Fruit fly (Drosophila melanogaster) whole organism, embryonic: ENCODE measurements around the gene Cow.

Source experiments
- B-H1 ChIP-seq: fragments of 200-800 bp; sonication (Bioruptor generic); IDR thresholded peaks from 3 replicates; pipeline ENCODE4 v1.3.6; 2022; ENCODE audit warnings: missing biosample characterization, missing genetic modification characterization
- CG10209 ChIP-seq: fragments of 200-800 bp; sonication (Bioruptor generic); optimal IDR thresholded peaks from 3 replicates; lab custom pipeline; 2017; ENCODE audit warnings: missing biosample characterization, mild to moderate bottlenecking, missing genetic modification characterization, missing genetic modification reagents
- CG13894 ChIP-seq: fragments of 200-800 bp; sonication (Bioruptor generic); optimal IDR thresholded peaks from 3 replicates; lab custom pipeline; 2018; ENCODE audit warnings: missing biosample characterization, mild to moderate bottlenecking, missing genetic modification characterization, moderate library complexity
- CG15479 ChIP-seq: fragments of 200-800 bp; sonication (Bioruptor generic); optimal IDR thresholded peaks from 3 replicates; lab custom pipeline; 2019; ENCODE audit warnings: missing biosample characterization, mild to moderate bottlenecking, missing genetic modification characterization, moderate library complexity
- CG17186 ChIP-seq: fragments of 200-800 bp; sonication (Bioruptor generic); optimal IDR thresholded peaks from 3 replicates; lab custom pipeline; 2017; ENCODE audit warnings: missing biosample characterization, missing genetic modification reagents, missing genetic modification characterization
- CG17912 ChIP-seq: fragments of 200-800 bp; sonication (Bioruptor generic); optimal IDR thresholded peaks from 2 replicates; lab custom pipeline; 2018; ENCODE audit warnings: missing biosample characterization, mild to moderate bottlenecking, missing genetic modification characterization
- CG18599 ChIP-seq: fragments of 200-800 bp; sonication (Bioruptor generic); optimal IDR thresholded peaks from 3 replicates; lab custom pipeline; 2017; ENCODE audit warnings: missing biosample characterization, missing genetic modification characterization, mild to moderate bottlenecking, moderate library complexity, missing genetic modification reagents
- CG2116 ChIP-seq: fragments of 200-800 bp; sonication (Bioruptor generic); optimal IDR thresholded peaks from 3 replicates; lab custom pipeline; 2018; ENCODE audit warnings: missing biosample characterization, mild to moderate bottlenecking, missing genetic modification characterization
- CG30431 ChIP-seq: fragments of 200-800 bp; sonication (Bioruptor generic); optimal IDR thresholded peaks from 2 replicates; lab custom pipeline; 2017; ENCODE audit warnings: missing biosample characterization, missing genetic modification characterization
- CG3065 ChIP-seq: fragments of 200-800 bp; sonication (Bioruptor generic); optimal IDR thresholded peaks from 2 replicates; lab custom pipeline; 2016; ENCODE audit warnings: missing biosample characterization, missing genetic modification characterization
- CG32532 ChIP-seq: fragments of 200-800 bp; sonication (Bioruptor generic); IDR thresholded peaks from 2 replicates; pipeline ENCODE4 v1.3.6; 2022; ENCODE audit warnings: missing biosample characterization, missing genetic modification characterization
- CG3407 ChIP-seq: fragments of 200-800 bp; sonication (Bioruptor generic); optimal IDR thresholded peaks from 2 replicates; lab custom pipeline; 2018; ENCODE audit warnings: missing biosample characterization, mild to moderate bottlenecking, missing genetic modification characterization
- CG4328 ChIP-seq: fragments of 200-800 bp; sonication (Bioruptor generic); optimal IDR thresholded peaks from 3 replicates; lab custom pipeline; 2017; ENCODE audit warnings: missing biosample characterization, missing genetic modification reagents, missing genetic modification characterization
- CG7839 ChIP-seq: fragments of 200-800 bp; sonication (Bioruptor generic); optimal IDR thresholded peaks from 3 replicates; lab custom pipeline; 2018; ENCODE audit warnings: missing biosample characterization, mild to moderate bottlenecking, missing genetic modification characterization, moderate library complexity
- Chrac-16 ChIP-seq: fragments of 200-800 bp; sonication (Bioruptor generic); optimal IDR thresholded peaks from 3 replicates; lab custom pipeline; 2016; ENCODE audit warnings: missing biosample characterization, missing genetic modification characterization
- Dad ChIP-seq: fragments of 200-800 bp; sonication (Bioruptor generic); optimal IDR thresholded peaks from 3 replicates; lab custom pipeline; 2016; ENCODE audit warnings: missing biosample characterization, missing genetic modification characterization
- Dbx ChIP-seq: fragments of 200-800 bp; sonication (Bioruptor generic); IDR thresholded peaks from 3 replicates; pipeline ENCODE4 v1.3.6; 2022; ENCODE audit warnings: missing biosample characterization, missing genetic modification characterization
- Eip74EF ChIP-seq, 2 experiments: fragments of 200-800 bp in 1 of 2; fragments of >200 bp in 1 of 2; sonication (Bioruptor generic) in 1 of 2; optimal IDR thresholded peaks; 2 replicates each; lab custom pipeline; 2017 to 2019; ENCODE audit warnings: missing biosample characterization in 2 of 2, missing genetic modification characterization in 2 of 2, mild to moderate bottlenecking in 1 of 2, moderate library complexity in 1 of 2
- Ets97D ChIP-seq: fragments of 200-800 bp; sonication (Bioruptor generic); optimal IDR thresholded peaks from 3 replicates; lab custom pipeline; 2016; ENCODE audit warnings: missing biosample characterization, missing genetic modification characterization
- HLH4C ChIP-seq: fragments of 200-800 bp; sonication (Bioruptor generic); IDR thresholded peaks from 3 replicates; pipeline ENCODE4 v1.3.6; 2022; ENCODE audit warnings: missing biosample characterization, missing genetic modification characterization; ENCODE audit not compliant: partially characterized antibody
- Hand ChIP-seq: fragments of 200-800 bp; sonication (Bioruptor generic); optimal IDR thresholded peaks from 2 replicates; lab custom pipeline; 2017; ENCODE audit warnings: mild to moderate bottlenecking, missing biosample characterization, missing genetic modification reagents, missing genetic modification characterization
- Hmr ChIP-seq: fragments of 200-800 bp; sonication (Bioruptor generic); optimal IDR thresholded peaks from 3 replicates; lab custom pipeline; 2017; ENCODE audit warnings: mild to moderate bottlenecking, missing biosample characterization, missing genetic modification reagents, missing genetic modification characterization
- Med ChIP-seq: fragments of 200-800 bp; sonication (Bioruptor generic); peaks from one replicate; lab custom pipeline; 2016; ENCODE audit warnings: missing biosample characterization, missing genetic modification characterization, mild to moderate bottlenecking, inconsistent platforms, moderate library complexity
- NFAT ChIP-seq: fragments of 200-800 bp; sonication (Bioruptor generic); IDR thresholded peaks from 2 replicates; pipeline ENCODE4 v1.3.6; 2022; ENCODE audit warnings: missing biosample characterization, missing genetic modification characterization
- NK7.1 ChIP-seq: fragments of 200-800 bp; sonication (Bioruptor generic); optimal IDR thresholded peaks from 3 replicates; lab custom pipeline; 2016; ENCODE audit warnings: missing biosample characterization, missing genetic modification characterization
- Ssrp ChIP-seq: fragments of 200-800 bp; sonication (Bioruptor generic); optimal IDR thresholded peaks from 2 replicates; lab custom pipeline; 2018; ENCODE audit warnings: missing biosample characterization, mild to moderate bottlenecking, missing genetic modification characterization, moderate library complexity
- Tbp ChIP-seq: fragments of >200 bp; optimal IDR thresholded peaks from 2 replicates; lab custom pipeline; 2018; ENCODE audit warnings: missing biosample characterization, missing genetic modification characterization
- Vsx1 ChIP-seq: fragments of 200-800 bp; sonication (Bioruptor generic); optimal IDR thresholded peaks from 2 replicates; lab custom pipeline; 2017; ENCODE audit warnings: missing biosample characterization, mild to moderate bottlenecking, missing genetic modification characterization, missing genetic modification reagents
- YL-1 ChIP-seq: fragments of 200-800 bp; sonication (Bioruptor generic); optimal IDR thresholded peaks from 3 replicates; lab custom pipeline; 2017; ENCODE audit warnings: missing biosample characterization, mild to moderate bottlenecking, missing genetic modification characterization
- al ChIP-seq: fragments of 200-800 bp; sonication (Bioruptor generic); IDR thresholded peaks from 2 replicates; pipeline ENCODE4 v1.3.6; 2022; ENCODE audit warnings: missing biosample characterization, missing genetic modification characterization
- bbx ChIP-seq: fragments of 200-800 bp; sonication (Bioruptor generic); IDR thresholded peaks from 2 replicates; pipeline ENCODE4 v1.3.6; 2022; ENCODE audit warnings: missing biosample characterization, missing genetic modification characterization; ENCODE audit not compliant: partially characterized antibody
- cas ChIP-seq: fragments of 200-800 bp; sonication (Bioruptor generic); IDR thresholded peaks from 2 replicates; pipeline ENCODE4 v1.3.6; 2022; ENCODE audit warnings: missing biosample characterization, missing genetic modification characterization
- chif ChIP-seq, 2 experiments: fragments of 200-800 bp; sonication (Bioruptor generic); optimal IDR thresholded peaks; 3 replicates each; lab custom pipeline; 2016; ENCODE audit warnings: missing biosample characterization in 2 of 2, missing genetic modification characterization in 2 of 2
- chinmo ChIP-seq: fragments of 200-800 bp; sonication (Bioruptor generic); IDR thresholded peaks from 4 replicates; pipeline ENCODE4 v1.3.6; 2022; ENCODE audit warnings: missing biosample characterization, missing genetic modification characterization; ENCODE audit not compliant: partially characterized antibody
- corto ChIP-seq: fragments of 200-800 bp; sonication (Bioruptor generic); optimal IDR thresholded peaks from 2 replicates; lab custom pipeline; 2016; ENCODE audit warnings: missing biosample characterization, mild to moderate bottlenecking, missing genetic modification characterization, moderate library complexity
- crc ChIP-seq: fragments of 200-800 bp; sonication (Bioruptor generic); optimal IDR thresholded peaks from 2 replicates; lab custom pipeline; 2016; ENCODE audit warnings: missing biosample characterization, missing genetic modification characterization
- en ChIP-seq: fragments of 200-800 bp; sonication (Bioruptor generic); optimal IDR thresholded peaks from 2 replicates; lab custom pipeline; 2016; ENCODE audit warnings: missing biosample characterization, missing genetic modification characterization
- fd3F ChIP-seq: fragments of 200-800 bp; sonication (Bioruptor generic); optimal IDR thresholded peaks from 2 replicates; lab custom pipeline; 2018; ENCODE audit warnings: missing biosample characterization, mild to moderate bottlenecking, missing genetic modification characterization, moderate library complexity
- gt ChIP-seq: fragments of 200-800 bp; sonication (Bioruptor generic); IDR thresholded peaks from 2 replicates; pipeline ENCODE4 v1.3.6; 2022; ENCODE audit warnings: missing biosample characterization, missing genetic modification characterization
- hkb ChIP-seq, 2 experiments: fragments of 200-800 bp in 1 of 2; fragments of >200 bp in 1 of 2; sonication (Bioruptor generic) in 1 of 2; IDR thresholded peaks in 1 of 2; optimal IDR thresholded peaks in 1 of 2; 2 replicates each; pipeline versions ENCODE4 v1.3.6 to Lab custom; 2017 to 2022; ENCODE audit warnings: missing biosample characterization in 1 of 2, missing genetic modification characterization in 1 of 2
- knrl ChIP-seq: fragments of 200-800 bp; sonication (Bioruptor generic); IDR thresholded peaks from 3 replicates; pipeline ENCODE4 v1.3.6; 2022; ENCODE audit warnings: missing biosample characterization, missing genetic modification characterization; ENCODE audit not compliant: partially characterized antibody
- lbe ChIP-seq: fragments of 200-800 bp; sonication (Bioruptor generic); optimal IDR thresholded peaks from 2 replicates; lab custom pipeline; 2016; ENCODE audit warnings: missing biosample characterization, mild to moderate bottlenecking, missing genetic modification characterization
- mam ChIP-seq: fragments of 200-800 bp; sonication (Bioruptor generic); optimal IDR thresholded peaks from 3 replicates; lab custom pipeline; 2016; ENCODE audit warnings: missing biosample characterization, missing genetic modification characterization
- odd ChIP-seq: fragments of 200-800 bp; sonication (Bioruptor generic); optimal IDR thresholded peaks from 2 replicates; lab custom pipeline; 2017; ENCODE audit warnings: missing biosample characterization, mild to moderate bottlenecking, missing genetic modification characterization
- otp ChIP-seq: fragments of 200-800 bp; sonication (Bioruptor generic); IDR thresholded peaks from 3 replicates; pipeline ENCODE4, ENCODE4 v1.3.6; 2022; ENCODE audit warnings: missing biosample characterization, missing genetic modification characterization
- sens ChIP-seq: fragments of 200-800 bp; sonication (Bioruptor generic); peaks from one replicate; lab custom pipeline; 2016; ENCODE audit warnings: missing biosample characterization, missing genetic modification characterization
- tgo ChIP-seq: fragments of 200-800 bp; sonication (Bioruptor generic); IDR thresholded peaks from 3 replicates; pipeline ENCODE4 v1.3.6; 2022; ENCODE audit warnings: missing biosample characterization, missing genetic modification characterization
- trem ChIP-seq: fragments of 200-800 bp; optimal IDR thresholded peaks from 3 replicates; lab custom pipeline; 2019; ENCODE audit warnings: missing biosample characterization, mild to moderate bottlenecking, missing genetic modification characterization, moderate library complexity
- zen ChIP-seq: fragments of 200-800 bp; sonication (Bioruptor generic); optimal IDR thresholded peaks from 3 replicates; lab custom pipeline; 2018; ENCODE audit warnings: missing biosample characterization, mild to moderate bottlenecking, missing genetic modification characterization, moderate library complexity

Gene Cow

DNA sequence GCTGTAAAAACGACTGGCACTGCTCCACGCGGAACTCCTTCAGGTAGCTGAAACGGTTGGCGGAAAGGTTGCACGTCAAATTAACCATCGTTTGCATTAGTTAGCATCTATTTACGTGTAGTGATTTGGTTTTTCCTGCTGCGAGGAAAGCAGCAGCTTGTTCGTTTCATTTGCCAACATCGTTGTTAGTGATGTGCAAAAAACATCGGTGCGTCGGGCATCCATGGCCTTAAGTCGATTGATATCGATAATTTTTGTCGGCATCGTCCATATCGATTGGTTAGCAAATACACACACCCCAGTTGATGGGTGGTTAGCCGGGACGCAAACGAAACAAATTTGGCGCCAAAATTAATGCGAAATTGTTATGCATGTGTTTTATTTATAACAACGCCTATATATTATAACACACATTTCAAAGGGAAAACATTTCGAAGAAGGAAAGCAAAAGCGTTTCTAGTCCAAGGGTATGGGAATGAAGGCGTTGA is 45.2 kb upstream of the Cow start, which contains the start of gene unk (continued):
- TF ChIP-seq tgo (GFP tag; lab: Robert Waterston, UW) (no peak), CG4328 (GFP tag; lab: Kevin White, UChicago) (no peak), en (no peak), YL-1 (no peak), CG3065 (no peak), hkb (optimal IDR thresholded peaks at IDR 0.05; lab: Kevin White, UChicago) (no peak), hkb (GFP tag; IDR thresholded peaks at IDR 0.05; lab: Robert Waterston, UW) (0 out of 2 replicates have a peak, but pooled peaks have one; percentile 16), gt (no peak), CG32532 (GFP tag; lab: Robert Waterston, UW) (peak; percentile 50; the same call in 1 of the 2 replicates), CG13894 (peak; percentile 2), chinmo (peak; percentile 93), Vsx1 (GFP tag; lab: Kevin White, UChicago) (no peak), fd3F (GFP tag; lab: Kevin White, UChicago) (no peak), sens (GFP tag; lab: Kevin White, UChicago) (peak; percentile 80), Hand (GFP tag; lab: Kevin White, UChicago) (no peak), CG15479 (GFP tag; lab: Kevin White, UChicago) (no peak), CG2116 (GFP tag; lab: Kevin White, UChicago) (peak; percentile 84), chif (GFP tag; optimal IDR thresholded peaks at IDR 0.05; lab: Kevin White, UChicago) (no peak), odd (GFP tag; lab: Kevin White, UChicago) (no peak), CG7839 (tag; lab: Kevin White, UChicago) (no peak), Dad (GFP tag; lab: Kevin White, UChicago) (no peak), bbx (GFP tag; lab: Robert Waterston, UW) (peak; percentile 98), Ets97D (GFP tag; lab: Kevin White, UChicago) (peak; percentile 64), CG18599 (GFP tag; lab: Kevin White, UChicago) (no peak), CG17912 (no peak), CG3407 (GFP tag; lab: Kevin White, UChicago) (no peak), CG17186 (GFP tag; lab: Kevin White, UChicago) (peak; percentile 41), Chrac-16 (GFP tag; lab: Kevin White, UChicago) (no peak), al (GFP tag; lab: Robert Waterston, UW) (peak; percentile 38; the same call in 1 of the 2 replicates), zen (peak; percentile 20), Eip74EF (GFP tag; optimal IDR thresholded peaks at IDR 0.05; lab: Kevin White, UChicago) (no peak), knrl (GFP tag; lab: Robert Waterston, UW) (peak; percentile 99), B-H1 (GFP tag; lab: Robert Waterston, UW) (no peak), corto (GFP tag; lab: Kevin White, UChicago) (no peak), CG30431 (no peak), HLH4C (GFP tag; lab: Robert Waterston, UW) (peak; percentile 94), mam (GFP tag; lab: Kevin White, UChicago) (peak; percentile 31), NFAT (GFP tag; lab: Robert Waterston, UW) (peak; percentile 68), CG10209 (GFP tag; lab: Kevin White, UChicago) (no peak), Dbx (GFP tag; lab: Robert Waterston, UW) (peak; percentile 52), otp (GFP tag; lab: Robert Waterston, UW) (no peak), Ssrp (tag; lab: Kevin White, UChicago) (no peak), trem (peak; percentile 38), NK7.1 (GFP tag; lab: Kevin White, UChicago) (no peak), lbe (GFP tag; lab: Kevin White, UChicago) (peak; percentile 50), Tbp (no peak), cas (no peak), Hmr (GFP tag; lab: Kevin White, UChicago) (peak; percentile 4), crc (GFP tag; lab: Kevin White, UChicago) (no peak), Med (peak; percentile 86)
